Fruit fly (Drosophila melanogaster) whole organism, wandering third instar larva: ENCODE data around the gene Rad17.

Source experiments
- Hr78 ChIP-seq: fragments of >200 bp; optimal IDR thresholded peaks from 2 replicates; lab custom pipeline; 2017; ENCODE audit warnings: missing biosample characterization, missing genetic modification characterization
- foxo ChIP-seq, 2 experiments: fragments of 200-800 bp; sonication (Bioruptor generic); optimal IDR thresholded peaks; 2 replicates in 1 of 2; 3 replicates in 1 of 2; lab custom pipeline; 2016 to 2017; ENCODE audit warnings: missing biosample characterization in 2 of 2, missing genetic modification characterization in 2 of 2
- h ChIP-seq: fragments of 200-800 bp; sonication (Bioruptor generic); optimal IDR thresholded peaks from 3 replicates; lab custom pipeline; 2016; ENCODE audit warnings: missing biosample characterization, mild to moderate bottlenecking, missing genetic modification characterization

- no peak for TF ChIP-seq foxo (GFP tag; optimal IDR thresholded peaks at IDR 0.05; lab: Kevin White, UChicago)
- TF ChIP-seq h (GFP tag; lab: Kevin White, UChicago), result no peak
- no peak for TF ChIP-seq Hr78
Measured at dm6 chr3R:14652301-14652880, 10.6 kb downstream of the Rad17 start.
